Worm (Caenorhabditis elegans) whole organism, L4 larva: ENCODE data around the gene H01G02.4.

Experiments used
- F37D6.2 ChIP-seq: sonication (generic microtip); optimal IDR thresholded peaks from 2 replicates; lab custom pipeline; 2016; ENCODE audit warnings: mild to moderate bottlenecking, missing genetic modification characterization, missing compliant biosample characterization
- ces-1 ChIP-seq: fragments of 150-350 bp; sonication (generic microtip); optimal IDR thresholded peaks from 4 replicates; lab custom pipeline; 2014; ENCODE audit warnings: missing biosample characterization, missing genetic modification reagents, missing genetic modification characterization
- egl-27 ChIP-seq: sonication (generic microtip); optimal IDR thresholded peaks from 3 replicates; lab custom pipeline; 2017; ENCODE audit warnings: missing biosample characterization, missing genetic modification reagents, missing genetic modification characterization
- nhr-237 ChIP-seq: sonication (generic microtip); optimal IDR thresholded peaks from 2 replicates; lab custom pipeline; 2017; ENCODE audit warnings: missing biosample characterization, missing genetic modification characterization
- zag-1 ChIP-seq: fragments of 150-350 bp; optimal IDR thresholded peaks from 2 replicates; lab custom pipeline; 2014; ENCODE audit warnings: missing biosample characterization, missing genetic modification characterization

DNA sequence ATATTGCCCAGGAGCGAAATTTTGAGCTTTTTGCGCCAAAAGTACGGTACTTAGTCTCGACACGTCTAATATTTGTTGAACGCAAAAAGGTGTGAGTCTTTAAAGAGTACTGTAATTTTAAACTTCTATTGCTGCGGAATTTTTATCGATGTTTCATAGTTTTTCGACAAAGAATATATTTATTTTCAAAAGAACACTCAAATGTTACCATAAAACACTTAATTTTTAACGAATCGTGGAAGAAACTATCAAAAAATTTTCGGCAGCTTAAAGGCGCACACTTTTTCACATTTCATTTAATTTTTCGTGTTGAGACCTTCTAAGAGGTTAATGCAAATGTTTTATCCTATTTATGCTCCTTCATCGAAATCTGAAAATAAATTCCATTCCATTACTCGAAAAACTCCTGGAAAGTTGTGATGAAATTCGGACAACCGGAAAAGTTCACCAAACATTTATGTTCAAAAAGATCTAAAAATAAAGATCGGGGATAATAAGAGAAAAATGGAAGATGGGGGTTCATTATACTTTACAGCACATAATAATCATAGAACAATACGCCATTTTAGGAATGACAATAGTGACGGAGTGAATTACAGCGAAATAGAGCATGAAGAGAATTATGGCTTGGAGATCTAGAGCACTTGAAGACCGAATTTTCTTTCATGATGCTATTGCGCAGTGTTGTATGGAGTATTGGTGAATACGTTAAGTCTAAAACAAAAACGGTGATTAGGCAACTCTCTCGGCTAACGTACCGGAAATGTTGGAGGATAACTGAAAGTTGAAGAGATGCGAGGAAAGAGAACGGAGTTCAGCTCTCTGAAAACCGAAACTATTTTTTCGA, 17.3 kb upstream of the H01G02.4 start:
- TF ChIP-seq ces-1 (GFP tag; lab: Kevin White, UChicago), result no peak
- no peak for TF ChIP-seq F37D6.2 (tag; lab: Kevin White, UChicago)
- no peak for TF ChIP-seq zag-1 (tag; lab: Kevin White, UChicago)
- no peak for TF ChIP-seq egl-27 (tag; lab: Kevin White, UChicago)
- TF ChIP-seq nhr-237 (tag; lab: Kevin White, UChicago), result no peak
